Worm (Caenorhabditis elegans) whole organism, L4 larva: Measurements from ENCODE around the gene str-2.

Experiments used
- R02D3.7 ChIP-seq: fragments of 150-350 bp; sonication (generic microtip); optimal IDR thresholded peaks from 3 replicates; lab custom pipeline; 2014; ENCODE audit warnings: missing biosample characterization, missing genetic modification characterization
- T20F7.1 ChIP-seq: fragments of 200-800 bp; sonication (Bioruptor generic); optimal IDR thresholded peaks from 2 replicates; lab custom pipeline; 2018; ENCODE audit warnings: mild to moderate bottlenecking, missing genetic modification characterization, missing compliant biosample characterization
- attf-4 ChIP-seq: sonication (generic microtip); optimal IDR thresholded peaks from 3 replicates; lab custom pipeline; 2017; ENCODE audit warnings: missing biosample characterization, missing genetic modification characterization
- fkh-10 ChIP-seq: fragments of 150-350 bp; optimal IDR thresholded peaks from 2 replicates; lab custom pipeline; 2014; ENCODE audit warnings: missing biosample characterization, missing genetic modification reagents, missing genetic modification characterization
- fos-1 ChIP-seq: fragments of 150-350 bp; optimal IDR thresholded peaks from 2 replicates; lab custom pipeline; 2014; ENCODE audit warnings: missing biosample characterization, missing genetic modification characterization
- lin-13 ChIP-seq: fragments of 150-350 bp; optimal IDR thresholded peaks from 2 replicates; lab custom pipeline; 2014; ENCODE audit warnings: missing biosample characterization, missing genetic modification reagents, missing genetic modification characterization
- lin-15B ChIP-seq: fragments of 150-350 bp; sonication (generic microtip); optimal IDR thresholded peaks from 3 replicates; lab custom pipeline; 2014; ENCODE audit warnings: missing biosample characterization, missing genetic modification characterization
- mep-1 ChIP-seq: fragments of 150-350 bp; sonication (generic microtip); optimal IDR thresholded peaks from 3 replicates; lab custom pipeline; 2014; ENCODE audit warnings: missing biosample characterization, missing genetic modification characterization
- nhr-76 ChIP-seq: fragments of 150-350 bp; optimal IDR thresholded peaks from 2 replicates; lab custom pipeline; 2014; ENCODE audit warnings: missing biosample characterization, missing genetic modification characterization
- tag-97 ChIP-seq: fragments of 200-800 bp; sonication (Bioruptor generic); IDR thresholded peaks from 2 replicates; pipeline ENCODE4 v1.3.6; 2022; ENCODE audit warnings: missing genetic modification characterization, missing compliant biosample characterization

DNA sequence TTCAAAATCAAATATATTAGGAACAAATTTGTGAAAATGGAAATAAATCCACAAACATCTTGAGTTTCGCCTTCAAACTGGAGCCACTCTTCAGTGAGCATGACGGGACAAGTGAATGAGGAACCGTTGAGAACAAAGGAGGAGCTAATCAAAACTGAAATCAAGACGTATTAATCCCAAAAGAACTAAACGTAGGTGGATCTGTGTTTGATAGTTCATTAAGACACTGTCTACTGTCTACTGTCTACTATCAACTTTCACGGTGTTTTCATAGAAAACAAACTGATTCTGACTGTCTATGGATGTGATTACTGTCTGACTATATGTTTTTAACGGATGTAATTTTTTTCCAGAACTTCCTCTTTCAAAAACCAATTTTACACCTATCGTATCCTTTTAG lies 2.3 kb downstream of the str-2 start, which contains the start of gene str-193:
- TF ChIP-seq fos-1 (tag; lab: Kevin White, UChicago), result no peak
- TF ChIP-seq nhr-76 (tag; lab: Kevin White, UChicago), result no peak
- TF ChIP-seq R02D3.7, result no peak
- no peak for TF ChIP-seq tag-97 (GFP tag; lab: Robert Waterston, UW)
- no peak for TF ChIP-seq T20F7.1 (GFP tag; lab: Kevin White, UChicago)
- no peak for TF ChIP-seq mep-1 (tag; lab: Kevin White, UChicago)
- no peak for TF ChIP-seq fkh-10 (GFP tag; lab: Kevin White, UChicago)
- TF ChIP-seq lin-13 (GFP tag; lab: Kevin White, UChicago), result no peak
- no peak for TF ChIP-seq attf-4 (tag; lab: Kevin White, UChicago)
- no peak for TF ChIP-seq lin-15B
